Fruit fly (Drosophila melanogaster) whole organism, embryonic: ENCODE data around the gene CG32040.

Experiments used
- Adf1 ChIP-seq: fragments of 200-800 bp; sonication (Bioruptor generic); IDR thresholded peaks from 2 replicates; pipeline ENCODE4 v1.3.6; 2022; ENCODE audit warnings: missing biosample characterization, missing genetic modification characterization
- Bdp1 ChIP-seq: fragments of 200-800 bp; sonication (Bioruptor generic); optimal IDR thresholded peaks from 3 replicates; lab custom pipeline; 2016; ENCODE audit warnings: missing biosample characterization, missing genetic modification characterization
- CG10959 ChIP-seq: fragments of 200-800 bp; sonication (Bioruptor generic); IDR thresholded peaks from 2 replicates; pipeline ENCODE4 v1.3.6; 2022; ENCODE audit warnings: missing biosample characterization, missing genetic modification characterization
- CG14860 ChIP-seq: fragments of 200-800 bp; sonication (Bioruptor generic); IDR thresholded peaks from 3 replicates; pipeline ENCODE4 v1.3.6; 2022; ENCODE audit warnings: missing biosample characterization, missing genetic modification characterization; ENCODE audit not compliant: partially characterized antibody
- CG14965 ChIP-seq: fragments of 200-800 bp; sonication (Bioruptor generic); optimal IDR thresholded peaks from 2 replicates; lab custom pipeline; 2016; ENCODE audit warnings: missing biosample characterization, missing genetic modification characterization, borderline replicate concordance
- CG15073 ChIP-seq: fragments of 200-800 bp; sonication (Bioruptor generic); optimal IDR thresholded peaks from 2 replicates; lab custom pipeline; 2016; ENCODE audit warnings: missing biosample characterization, missing genetic modification characterization
- CG1603 ChIP-seq: fragments of 200-800 bp; sonication (Bioruptor generic); optimal IDR thresholded peaks from 2 replicates; lab custom pipeline; 2019; ENCODE audit warnings: missing biosample characterization, mild to moderate bottlenecking, missing genetic modification characterization, moderate library complexity
- CG16779 ChIP-seq: fragments of 200-800 bp; sonication (Bioruptor generic); IDR thresholded peaks from 2 replicates; pipeline ENCODE4 v1.3.6; 2022; ENCODE audit warnings: missing biosample characterization, missing genetic modification characterization
- CG18599 ChIP-seq: fragments of 200-800 bp; sonication (Bioruptor generic); optimal IDR thresholded peaks from 3 replicates; lab custom pipeline; 2017; ENCODE audit warnings: missing biosample characterization, missing genetic modification characterization, mild to moderate bottlenecking, moderate library complexity, missing genetic modification reagents
- CG18764 ChIP-seq: fragments of 200-800 bp; sonication (Bioruptor generic); optimal IDR thresholded peaks from 3 replicates; lab custom pipeline; 2016; ENCODE audit warnings: missing biosample characterization, missing genetic modification characterization
- CG30020 ChIP-seq: fragments of 200-800 bp; optimal IDR thresholded peaks from 2 replicates; lab custom pipeline; 2019; ENCODE audit warnings: missing biosample characterization, mild to moderate bottlenecking, missing genetic modification characterization, moderate library complexity
- CG31388 ChIP-seq: fragments of 200-800 bp; sonication (Bioruptor generic); optimal IDR thresholded peaks from 2 replicates; lab custom pipeline; 2016; ENCODE audit warnings: missing biosample characterization, missing genetic modification characterization
- CG4854 ChIP-seq: fragments of 200-800 bp; sonication (Bioruptor generic); optimal IDR thresholded peaks from 2 replicates; lab custom pipeline; 2016; ENCODE audit warnings: missing biosample characterization, missing genetic modification characterization, inconsistent platforms
- CG6765 ChIP-seq: fragments of 200-800 bp; sonication (Bioruptor generic); optimal IDR thresholded peaks from 3 replicates; lab custom pipeline; 2017; ENCODE audit warnings: missing biosample characterization, mild to moderate bottlenecking, missing genetic modification characterization
- CG7987 ChIP-seq: fragments of 200-800 bp; sonication (Bioruptor generic); optimal IDR thresholded peaks from 2 replicates; lab custom pipeline; 2018; ENCODE audit warnings: missing biosample characterization, mild to moderate bottlenecking, missing genetic modification characterization, moderate library complexity
- CG8359 ChIP-seq: fragments of 200-800 bp; sonication (Bioruptor generic); optimal IDR thresholded peaks from 2 replicates; lab custom pipeline; 2017; ENCODE audit warnings: missing biosample characterization, mild to moderate bottlenecking, missing genetic modification characterization, borderline replicate concordance
- CG8388 ChIP-seq: fragments of 200-800 bp; sonication (Bioruptor generic); optimal IDR thresholded peaks from 2 replicates; lab custom pipeline; 2019; ENCODE audit warnings: missing biosample characterization, mild to moderate bottlenecking, missing genetic modification characterization, moderate library complexity
- CG8924 ChIP-seq: fragments of 200-800 bp; optimal IDR thresholded peaks from 3 replicates; lab custom pipeline; 2019; ENCODE audit warnings: missing biosample characterization, mild to moderate bottlenecking, missing genetic modification characterization, moderate library complexity
- CG9727 ChIP-seq: fragments of 200-800 bp; sonication (Bioruptor generic); optimal IDR thresholded peaks from 3 replicates; lab custom pipeline; 2017; ENCODE audit warnings: missing biosample characterization, mild to moderate bottlenecking, missing genetic modification characterization
- D ChIP-seq, 2 experiments: fragments of 200-800 bp in 1 of 2; fragments of >200 bp in 1 of 2; sonication (Bioruptor generic) in 1 of 2; optimal IDR thresholded peaks; 2 replicates in 1 of 2; 3 replicates in 1 of 2; lab custom pipeline; 2017; ENCODE audit warnings: mild to moderate bottlenecking in 1 of 2, missing biosample characterization in 1 of 2, missing genetic modification characterization in 1 of 2, missing genetic modification reagents in 1 of 2
- Dip2 ChIP-seq: fragments of 200-800 bp; sonication (Bioruptor generic); IDR thresholded peaks from 2 replicates; pipeline ENCODE4 v1.3.6; 2022; ENCODE audit warnings: missing biosample characterization, missing genetic modification characterization
- Dll ChIP-seq: fragments of 200-800 bp; sonication (Bioruptor generic); IDR thresholded peaks from 4 replicates; pipeline ENCODE4 v1.3.6; 2022; ENCODE audit warnings: missing biosample characterization, missing genetic modification characterization; ENCODE audit not compliant: partially characterized antibody
- HHEX ChIP-seq: fragments of 200-800 bp; sonication (Bioruptor generic); optimal IDR thresholded peaks from 3 replicates; lab custom pipeline; 2017; ENCODE audit warnings: missing biosample characterization, mild to moderate bottlenecking, missing genetic modification characterization, missing genetic modification reagents
- HLH3B ChIP-seq: fragments of 200-800 bp; sonication (Bioruptor generic); IDR thresholded peaks from 2 replicates; pipeline ENCODE4 v1.3.6; 2022; ENCODE audit warnings: missing biosample characterization, missing genetic modification characterization
- Lim3 ChIP-seq: fragments of 200-800 bp; sonication (Bioruptor generic); IDR thresholded peaks from 2 replicates; pipeline ENCODE4 v1.3.6; 2022; ENCODE audit warnings: missing biosample characterization, missing genetic modification characterization
- Mes4 ChIP-seq: fragments of 200-800 bp; sonication (Bioruptor generic); optimal IDR thresholded peaks from 2 replicates; lab custom pipeline; 2016; ENCODE audit warnings: missing biosample characterization, missing genetic modification characterization
- Nf-YC ChIP-seq: fragments of 200-800 bp; optimal IDR thresholded peaks from 3 replicates; lab custom pipeline; 2019; ENCODE audit warnings: missing biosample characterization, mild to moderate bottlenecking, missing genetic modification characterization, moderate library complexity
- PHDP ChIP-seq: fragments of 200-800 bp; sonication (Bioruptor generic); optimal IDR thresholded peaks from 3 replicates; lab custom pipeline; 2018; ENCODE audit warnings: missing biosample characterization, mild to moderate bottlenecking, missing genetic modification characterization, moderate library complexity
- Six4 ChIP-seq: fragments of 200-800 bp; sonication (Bioruptor generic); optimal IDR thresholded peaks from 2 replicates; lab custom pipeline; 2016; ENCODE audit warnings: missing biosample characterization, missing genetic modification characterization
- Taf1 ChIP-seq: fragments of 200-800 bp; sonication (Bioruptor generic); IDR thresholded peaks from 2 replicates; pipeline ENCODE4 v1.3.6; 2022; ENCODE audit warnings: missing biosample characterization, missing genetic modification characterization
- abd-A ChIP-seq: fragments of 200-800 bp; sonication (Bioruptor generic); optimal IDR thresholded peaks from 3 replicates; lab custom pipeline; 2019; ENCODE audit warnings: missing biosample characterization, mild to moderate bottlenecking, missing genetic modification characterization, moderate library complexity
- ac ChIP-seq: fragments of 200-800 bp; sonication (Bioruptor generic); optimal IDR thresholded peaks from 3 replicates; lab custom pipeline; 2017; ENCODE audit warnings: missing biosample characterization, mild to moderate bottlenecking, missing genetic modification characterization
- bab2 ChIP-seq: fragments of 200-800 bp; sonication (Bioruptor generic); optimal IDR thresholded peaks from 2 replicates; lab custom pipeline; 2016; ENCODE audit warnings: missing biosample characterization, missing genetic modification characterization
- da ChIP-seq: fragments of 200-800 bp; sonication (Bioruptor generic); optimal IDR thresholded peaks from 2 replicates; lab custom pipeline; 2016; ENCODE audit warnings: missing biosample characterization, missing genetic modification characterization
- eve ChIP-seq, 2 experiments: fragments of >200 bp; optimal IDR thresholded peaks; 2 replicates each; lab custom pipeline; 2017; ENCODE audit warnings: missing biosample characterization in 2 of 2, missing genetic modification characterization in 2 of 2
- gce ChIP-seq: fragments of 200-800 bp; sonication (Bioruptor generic); IDR thresholded peaks from 3 replicates; pipeline ENCODE4 v1.3.6; 2022; ENCODE audit warnings: missing biosample characterization, missing genetic modification characterization
- gcm ChIP-seq: fragments of 200-800 bp; sonication (Bioruptor generic); optimal IDR thresholded peaks from 2 replicates; lab custom pipeline; 2019; ENCODE audit warnings: missing biosample characterization, mild to moderate bottlenecking, missing genetic modification characterization, moderate library complexity
- gro ChIP-seq: fragments of 200-800 bp; sonication (Bioruptor generic); optimal IDR thresholded peaks from 2 replicates; lab custom pipeline; 2016; ENCODE audit warnings: missing biosample characterization, missing genetic modification characterization
- knrl ChIP-seq: fragments of 200-800 bp; sonication (Bioruptor generic); IDR thresholded peaks from 3 replicates; pipeline ENCODE4 v1.3.6; 2022; ENCODE audit warnings: missing biosample characterization, missing genetic modification characterization; ENCODE audit not compliant: partially characterized antibody
- luna ChIP-seq: fragments of 200-800 bp; sonication (Bioruptor generic); optimal IDR thresholded peaks from 2 replicates; lab custom pipeline; 2016; ENCODE audit warnings: missing biosample characterization, missing genetic modification characterization
- prd ChIP-seq, 3 experiments: fragments of >200 bp in 2 of 3; fragments of 200-800 bp in 1 of 3; sonication (Bioruptor generic) in 1 of 3; optimal IDR thresholded peaks in 2 of 3; IDR thresholded peaks in 1 of 3; 2 replicates in 2 of 3; 3 replicates in 1 of 3; pipeline versions ENCODE4 v1.3.6 to Lab custom; 2017 to 2022; ENCODE audit warnings: missing biosample characterization in 1 of 3, missing genetic modification characterization in 1 of 3
- psq ChIP-seq: fragments of 200-800 bp; sonication (Bioruptor generic); optimal IDR thresholded peaks from 2 replicates; lab custom pipeline; 2017; ENCODE audit warnings: missing biosample characterization, missing genetic modification characterization
- ranshi ChIP-seq: fragments of 200-800 bp; sonication (Bioruptor generic); IDR thresholded peaks from 2 replicates; pipeline ENCODE4 v1.3.6; 2022; ENCODE audit warnings: missing biosample characterization, missing genetic modification characterization
- tin ChIP-seq: fragments of 200-800 bp; sonication (Bioruptor generic); optimal IDR thresholded peaks from 3 replicates; lab custom pipeline; 2016; ENCODE audit warnings: missing biosample characterization, missing genetic modification characterization
- toy ChIP-seq: fragments of 200-800 bp; sonication (Bioruptor generic); IDR thresholded peaks from 2 replicates; pipeline ENCODE4 v1.3.6; 2022; ENCODE audit warnings: missing biosample characterization, missing genetic modification characterization
- tx ChIP-seq: fragments of 200-800 bp; sonication (Bioruptor generic); optimal IDR thresholded peaks from 2 replicates; lab custom pipeline; 2016; ENCODE audit warnings: missing biosample characterization, missing genetic modification characterization
- yki ChIP-seq: fragments of >200 bp; optimal IDR thresholded peaks from 3 replicates; lab custom pipeline; 2018
- zfh1 ChIP-seq: fragments of 200-800 bp; sonication (Bioruptor generic); IDR thresholded peaks from 3 replicates; pipeline ENCODE4 v1.3.6; 2022; ENCODE audit warnings: missing biosample characterization, missing genetic modification characterization

Gene CG32040

DNA sequence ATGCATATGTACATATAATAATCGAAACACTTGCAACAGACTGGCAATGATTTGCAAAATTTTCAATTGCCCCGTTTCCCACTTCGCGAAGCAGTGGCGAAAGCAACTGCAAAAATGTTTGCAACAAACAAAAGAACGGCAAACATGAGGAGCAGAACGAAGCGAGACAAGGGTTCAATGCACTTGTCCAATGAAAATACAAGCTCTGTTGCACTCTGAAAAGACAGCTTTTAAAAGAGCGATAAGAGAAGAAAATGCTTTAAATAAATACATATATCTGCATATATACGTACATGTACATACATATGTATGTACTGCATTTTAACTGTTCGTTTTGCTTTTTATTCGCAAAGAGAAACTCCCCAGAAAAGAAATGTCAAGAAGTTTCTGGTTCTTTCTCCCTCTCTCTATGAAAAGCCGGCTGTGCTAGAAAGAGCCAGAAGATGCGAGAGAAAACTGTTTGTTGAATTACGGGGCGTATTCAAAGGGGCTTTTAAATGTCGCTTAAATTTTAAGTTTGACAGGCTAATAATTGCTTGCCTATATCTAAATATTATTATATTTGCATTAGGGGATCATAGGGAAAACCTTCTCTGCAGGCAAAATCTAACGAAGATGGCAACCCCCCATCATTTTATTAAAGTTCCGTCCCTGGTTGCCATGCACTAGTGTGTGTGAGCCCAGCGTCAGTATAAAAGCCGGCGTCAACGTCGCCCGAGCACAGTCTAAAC lies 29.7 kb downstream of the CG32040 start, which contains the start of gene Hsp27 (continued):
- TF ChIP-seq CG9727 (GFP tag; lab: Kevin White, UChicago) (peak; percentile 96), CG15073 (peak; percentile 85), CG10959 (GFP tag; lab: Robert Waterston, UW) (peak; percentile 95), tx (GFP tag; lab: Kevin White, UChicago) (peak; percentile 70), Adf1 (GFP tag; lab: Robert Waterston, UW) (peak; percentile 87), eve (GFP tag; optimal IDR thresholded peaks at IDR 0.05; lab: Kevin White, UChicago) (no peak), CG8359 (peak; percentile 94), CG7987 (GFP tag; lab: Kevin White, UChicago) (peak; percentile 96), Lim3 (peak; percentile 95), gcm (GFP tag; lab: Kevin White, UChicago) (peak; percentile 97), PHDP (peak; percentile 98), abd-A (tag; lab: Kevin White, UChicago) (peak; percentile 64), gro (GFP tag; lab: Kevin White, UChicago) (peak; percentile 96), CG4854 (GFP tag; lab: Kevin White, UChicago) (peak; percentile 96), CG30020 (tag; lab: Kevin White, UChicago) (peak; percentile 79), Six4 (GFP tag; lab: Kevin White, UChicago) (peak; percentile 97), HLH3B (peak; percentile 99), CG14965 (GFP tag; lab: Kevin White, UChicago) (peak; percentile 61), Nf-YC (tag; lab: Kevin White, UChicago) (peak; percentile 82), CG18599 (GFP tag; lab: Kevin White, UChicago) (peak; percentile 98), CG1603 (tag; lab: Kevin White, UChicago) (peak; percentile 96), luna (GFP tag; lab: Kevin White, UChicago) (peak; percentile 60), Dll (GFP tag; lab: Robert Waterston, UW) (0 out of 4 replicates have a peak, but pooled peaks have one; percentile 33), bab2 (peak; percentile 93), CG8388 (peak; percentile 97), ranshi (GFP tag; lab: Robert Waterston, UW) (peak; percentile 99), D (optimal IDR thresholded peaks at IDR 0.05; lab: Kevin White, UChicago) (no peak), D (GFP tag; optimal IDR thresholded peaks at IDR 0.05; lab: Kevin White, UChicago) (peak; percentile 98), prd (optimal IDR thresholded peaks at IDR 0.05; lab: Kevin White, UChicago) (no peak), prd (GFP tag; IDR thresholded peaks at IDR 0.05; lab: Robert Waterston, UW) (peak; percentile 99), CG14860 (GFP tag; lab: Robert Waterston, UW) (no peak), CG31388 (GFP tag; lab: Kevin White, UChicago) (peak; percentile 96), CG16779 (peak; percentile 97), da (GFP tag; lab: Kevin White, UChicago) (peak; percentile 49), Mes4 (GFP tag; lab: Kevin White, UChicago) (peak; percentile 68), CG8924 (peak; percentile 98), CG6765 (GFP tag; lab: Kevin White, UChicago) (peak; percentile 88), psq (GFP tag; lab: Kevin White, UChicago) (peak; percentile 92), Taf1 (GFP tag; lab: Robert Waterston, UW) (peak; percentile 97), HHEX (GFP tag; lab: Kevin White, UChicago) (peak; percentile 97), gce (GFP tag; lab: Robert Waterston, UW) (peak; percentile 98), Dip2 (GFP tag; lab: Robert Waterston, UW) (peak; percentile 75), CG18764 (GFP tag; lab: Kevin White, UChicago) (peak; percentile 97), tin (GFP tag; lab: Kevin White, UChicago) (peak; percentile 98), ac (GFP tag; lab: Kevin White, UChicago) (peak; percentile 82), toy (GFP tag; lab: Robert Waterston, UW) (peak; percentile 93), yki (lab: Kevin White, UChicago) (no peak), knrl (GFP tag; lab: Robert Waterston, UW) (peak; percentile 48; the same call in 2 of the 3 replicates), zfh1 (GFP tag; lab: Robert Waterston, UW) (peak; percentile 99), Bdp1 (GFP tag; lab: Kevin White, UChicago) (peak; percentile 83)
